In the genomic region with DNA sequence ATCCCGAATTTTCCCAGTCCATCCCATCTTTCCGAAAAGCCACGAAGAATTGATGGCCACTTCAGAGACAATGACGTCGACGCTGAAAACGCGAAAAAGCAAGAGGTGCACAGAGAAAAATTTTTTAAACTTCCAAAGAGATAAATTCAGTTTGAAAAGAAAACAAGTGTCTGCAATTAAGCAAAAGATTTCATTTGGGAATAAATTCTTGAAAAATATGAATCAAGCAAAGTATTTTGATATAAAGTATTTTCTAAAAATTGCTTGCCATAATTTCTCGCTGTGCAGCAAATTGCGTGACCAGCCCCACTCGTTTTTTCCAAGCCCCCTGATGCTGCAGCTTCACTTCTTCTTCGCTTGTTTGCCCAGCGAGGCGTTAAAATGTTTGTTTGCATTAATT, we compare ENCODE assay signal across 4 fruit fly cellular contexts.
A peak's percentile ranks its signal among the peaks of the same experiment; 100 is the strongest.
TF ChIP-seq lines count a peak whose summit lies in the region.

No protein-coding gene starts in this region.

- no peak for TF ChIP-seq CTCF in whole organism, embryonic (GFP tag; optimal IDR thresholded peaks at IDR 0.05; lab: Kevin White, UChicago)

TF ChIP-seq in whole organism, embryonic, 481 proteins besides CTCF, POLR2A, EP300 and RAD21 (continues in another document):
- TF ChIP-seq hth (optimal IDR thresholded peaks at IDR 0.05; lab: Kevin White, UChicago) = no peak
- no peak for TF ChIP-seq CG15011 (GFP tag; optimal IDR thresholded peaks at IDR 0.05; lab: Kevin White, UChicago)
- peak; percentile 30 for TF ChIP-seq CG10209 (GFP tag; optimal IDR thresholded peaks at IDR 0.05; lab: Kevin White, UChicago)
- TF ChIP-seq CG18262 (tag; optimal IDR thresholded peaks at IDR 0.05; lab: Kevin White, UChicago) = no peak
- TF ChIP-seq slou (GFP tag; optimal IDR thresholded peaks at IDR 0.05; lab: Kevin White, UChicago) = no peak
- no peak for TF ChIP-seq sd (tag; optimal IDR thresholded peaks at IDR 0.05; lab: Kevin White, UChicago)
- no peak for TF ChIP-seq hkb (optimal IDR thresholded peaks at IDR 0.05; lab: Kevin White, UChicago)
- TF ChIP-seq hkb (GFP tag; IDR thresholded peaks at IDR 0.05; lab: Robert Waterston, UW) = peak; percentile 66
- TF ChIP-seq HmgZ (tag; optimal IDR thresholded peaks at IDR 0.05; lab: Kevin White, UChicago) = no peak
- TF ChIP-seq Ets65A (GFP tag; lab: Kevin White, UChicago) = peak; percentile 2
- TF ChIP-seq pzg (GFP tag; optimal IDR thresholded peaks at IDR 0.05; lab: Kevin White, UChicago) = no peak
- TF ChIP-seq CG18476 (GFP tag; optimal IDR thresholded peaks at IDR 0.05; lab: Kevin White, UChicago) = no peak
- TF ChIP-seq bab2 (GFP tag; optimal IDR thresholded peaks at IDR 0.05; lab: Kevin White, UChicago) = peak; percentile 28
- TF ChIP-seq pum (GFP tag; optimal IDR thresholded peaks at IDR 0.05; lab: Kevin White, UChicago) = no peak
- peak; percentile 34; the same call in 2 of the 3 replicates for TF ChIP-seq CG14050 (GFP tag; IDR thresholded peaks at IDR 0.05; lab: Robert Waterston, UW)
- no peak for TF ChIP-seq MTF-1 (GFP tag; optimal IDR thresholded peaks at IDR 0.05; lab: Kevin White, UChicago; ENCODE audit: borderline replicate concordance)
- TF ChIP-seq Vsx1 (GFP tag; optimal IDR thresholded peaks at IDR 0.05; lab: Kevin White, UChicago) = no peak
- no peak for TF ChIP-seq CG9932 (GFP tag; IDR thresholded peaks at IDR 0.05; lab: Robert Waterston, UW)
- TF ChIP-seq btn (GFP tag; optimal IDR thresholded peaks at IDR 0.05; lab: Kevin White, UChicago) = no peak
- TF ChIP-seq CG15073 (GFP tag; optimal IDR thresholded peaks at IDR 0.05; lab: Kevin White, UChicago) = no peak
- TF ChIP-seq PHDP (tag; optimal IDR thresholded peaks at IDR 0.05; lab: Kevin White, UChicago) = peak; percentile 51
- TF ChIP-seq Lim3 (GFP tag; IDR thresholded peaks at IDR 0.05; lab: Robert Waterston, UW) = no peak

TF ChIP-seq in whole organism, prepupa, 60 proteins besides CTCF, POLR2A, EP300 and RAD21 (continues in another document):
- TF ChIP-seq Eip75B (GFP tag; optimal IDR thresholded peaks at IDR 0.05; lab: Kevin White, UChicago) (peak; percentile 57), lz (GFP tag; optimal IDR thresholded peaks at IDR 0.05; lab: Kevin White, UChicago) (peak; percentile 67), CG8119 (GFP tag; IDR thresholded peaks at IDR 0.05; lab: Robert Waterston, UW) (peak; percentile 90), CG11902 (GFP tag; optimal IDR thresholded peaks at IDR 0.05; lab: Kevin White, UChicago) (peak; percentile 28), CG10631 (GFP tag; optimal IDR thresholded peaks at IDR 0.05; lab: Kevin White, UChicago) (peak; percentile 75), CG3919 (GFP tag; optimal IDR thresholded peaks at IDR 0.05; lab: Kevin White, UChicago) (peak; percentile 69), Blimp-1 (GFP tag; optimal IDR thresholded peaks at IDR 0.05; lab: Kevin White, UChicago) (no peak), Hr39 (GFP tag; optimal IDR thresholded peaks at IDR 0.05; lab: Kevin White, UChicago) (peak; percentile 72), CG8319 (GFP tag; optimal IDR thresholded peaks at IDR 0.05; lab: Kevin White, UChicago) (peak; percentile 4), CG31627 (GFP tag; optimal IDR thresholded peaks at IDR 0.05; lab: Kevin White, UChicago) (peak; percentile 61), CG8632 (GFP tag; optimal IDR thresholded peaks at IDR 0.05; lab: Kevin White, UChicago) (peak; percentile 46), CG4318 (GFP tag; optimal IDR thresholded peaks at IDR 0.05; lab: Kevin White, UChicago) (peak; percentile 76), Hr38 (GFP tag; optimal IDR thresholded peaks at IDR 0.05; lab: Kevin White, UChicago) (peak; percentile 32), Sox102F (GFP tag; optimal IDR thresholded peaks at IDR 0.05; lab: Kevin White, UChicago) (peak; percentile 72), CG9139 (GFP tag; optimal IDR thresholded peaks at IDR 0.05; lab: Kevin White, UChicago) (no peak), pdm3 (GFP tag; optimal IDR thresholded peaks at IDR 0.05; lab: Kevin White, UChicago) (peak; percentile 74), CG11762 (GFP tag; optimal IDR thresholded peaks at IDR 0.05; lab: Kevin White, UChicago; ENCODE audit: insufficient read depth) (peak; percentile 43), dac (GFP tag; optimal IDR thresholded peaks at IDR 0.05; lab: Kevin White, UChicago) (peak; percentile 78), Sox14 (GFP tag; optimal IDR thresholded peaks at IDR 0.05; lab: Kevin White, UChicago) (peak; percentile 75), CG6276 (GFP tag; optimal IDR thresholded peaks at IDR 0.05; lab: Kevin White, UChicago) (peak; percentile 60), net (GFP tag; optimal IDR thresholded peaks at IDR 0.05; lab: Kevin White, UChicago) (peak; percentile 73), Eip78C (GFP tag; lab: Kevin White, UChicago) (peak; percentile 90)

TF ChIP-seq in whole organism, pupa, 21 proteins besides CTCF, POLR2A, EP300 and RAD21:
- TF ChIP-seq CG10348 (GFP tag; IDR thresholded peaks at IDR 0.05; lab: Robert Waterston, UW) (no peak), CG14655 (GFP tag; optimal IDR thresholded peaks at IDR 0.05; lab: Kevin White, UChicago) (peak; percentile 76), CG8159 (tag; optimal IDR thresholded peaks at IDR 0.05; lab: Kevin White, UChicago) (peak; percentile 65), Pif1B (GFP tag; optimal IDR thresholded peaks at IDR 0.05; lab: Kevin White, UChicago) (no peak), CG13204 (GFP tag; optimal IDR thresholded peaks at IDR 0.05; lab: Kevin White, UChicago) (peak; percentile 13), CG34367 (tag; optimal IDR thresholded peaks at IDR 0.05; lab: Kevin White, UChicago) (peak; percentile 18), Ets98B (GFP tag; IDR thresholded peaks at IDR 0.05; lab: Robert Waterston, UW) (peak; percentile 80), CG17806 (tag; optimal IDR thresholded peaks at IDR 0.05; lab: Kevin White, UChicago) (peak; percentile 55), CG12605 (GFP tag; IDR thresholded peaks at IDR 0.05; lab: Robert Waterston, UW) (peak; percentile 80), CG32121 (GFP tag; IDR thresholded peaks at IDR 0.05; lab: Robert Waterston, UW) (peak; percentile 81), Pif1A (GFP tag; optimal IDR thresholded peaks at IDR 0.05; lab: Kevin White, UChicago) (peak; percentile 64), rn (GFP tag; IDR thresholded peaks at IDR 0.05; lab: Robert Waterston, UW) (peak; percentile 39; the same call in 1 of the 2 replicates), D1 (tag; optimal IDR thresholded peaks at IDR 0.05; lab: Kevin White, UChicago) (no peak), Snoo (tag; optimal IDR thresholded peaks at IDR 0.05; lab: Kevin White, UChicago) (peak; percentile 29), CG15710 (tag; optimal IDR thresholded peaks at IDR 0.05; lab: Kevin White, UChicago) (peak; percentile 68), fd96Ca (GFP tag; IDR thresholded peaks at IDR 0.05; lab: Robert Waterston, UW) (peak; percentile 61), CG9948 (tag; optimal IDR thresholded peaks at IDR 0.05; lab: Kevin White, UChicago) (peak; percentile 68), EcR (GFP tag; optimal IDR thresholded peaks at IDR 0.05; lab: Kevin White, UChicago) (no peak), CG8301 (tag; optimal IDR thresholded peaks at IDR 0.05; lab: Kevin White, UChicago) (peak; percentile 76), CG4496 (GFP tag; IDR thresholded peaks at IDR 0.05; lab: Robert Waterston, UW) (peak; percentile 86)
TF ChIP-seq in whole organism, pupa: peak in this region for 16.

TF ChIP-seq in whole organism, wandering third instar larva, 38 proteins besides CTCF, POLR2A, EP300 and RAD21:
- peak; percentile 37 for TF ChIP-seq dmrt93B (GFP tag; optimal IDR thresholded peaks at IDR 0.05; lab: Kevin White, UChicago)
- peak; percentile 64 for TF ChIP-seq ey (GFP tag; optimal IDR thresholded peaks at IDR 0.05; lab: Kevin White, UChicago)
- no peak for TF ChIP-seq CG32264 (GFP tag; optimal IDR thresholded peaks at IDR 0.05; lab: Kevin White, UChicago)
- no peak for TF ChIP-seq jim (GFP tag; optimal IDR thresholded peaks at IDR 0.05; lab: Kevin White, UChicago)
- peak; percentile 45 for TF ChIP-seq HLH106 (tag; optimal IDR thresholded peaks at IDR 0.05; lab: Kevin White, UChicago)
- no peak for TF ChIP-seq Hr83 (GFP tag; optimal IDR thresholded peaks at IDR 0.05; lab: Kevin White, UChicago; ENCODE audit: poor library complexity, severe bottlenecking)
- peak in 1 of 2 experiments; percentile 58 for TF ChIP-seq foxo (GFP tag; optimal IDR thresholded peaks at IDR 0.05; lab: Kevin White, UChicago)
- peak; percentile 66 for TF ChIP-seq rgr (GFP tag; optimal IDR thresholded peaks at IDR 0.05; lab: Kevin White, UChicago)
- TF ChIP-seq Dif (GFP tag; optimal IDR thresholded peaks at IDR 0.05; lab: Kevin White, UChicago; ENCODE audit: partially characterized antibody) = no peak
- no peak for TF ChIP-seq Jra (GFP tag; optimal IDR thresholded peaks at IDR 0.05; lab: Kevin White, UChicago)
- TF ChIP-seq woc (GFP tag; optimal IDR thresholded peaks at IDR 0.05; lab: Kevin White, UChicago) = peak; percentile 15
- TF ChIP-seq psq (GFP tag; optimal IDR thresholded peaks at IDR 0.05; lab: Kevin White, UChicago) = peak; percentile 41
- peak; percentile 51 for TF ChIP-seq Hnf4 (GFP tag; optimal IDR thresholded peaks at IDR 0.05; lab: Kevin White, UChicago)
- TF ChIP-seq CG9705 (GFP tag; optimal IDR thresholded peaks at IDR 0.05; lab: Kevin White, UChicago) = no peak
- TF ChIP-seq br (GFP tag; optimal IDR thresholded peaks at IDR 0.05; lab: Kevin White, UChicago) = peak; percentile 59
- peak; percentile 57 for TF ChIP-seq h (GFP tag; optimal IDR thresholded peaks at IDR 0.05; lab: Kevin White, UChicago)
- TF ChIP-seq Sp1 (GFP tag; optimal IDR thresholded peaks at IDR 0.05; lab: Kevin White, UChicago) = peak; percentile 52
- peak; percentile 26 for TF ChIP-seq OdsH (GFP tag; optimal IDR thresholded peaks at IDR 0.05; lab: Kevin White, UChicago)
- TF ChIP-seq fru (GFP tag; optimal IDR thresholded peaks at IDR 0.05; lab: Kevin White, UChicago) = peak; percentile 64
- no peak for TF ChIP-seq sage (GFP tag; optimal IDR thresholded peaks at IDR 0.05; lab: Kevin White, UChicago)
- peak; percentile 44 for TF ChIP-seq tai (GFP tag; optimal IDR thresholded peaks at IDR 0.05; lab: Kevin White, UChicago)
- no peak for TF ChIP-seq GATAd (GFP tag; optimal IDR thresholded peaks at IDR 0.05; lab: Kevin White, UChicago)
